Fruit fly (Drosophila melanogaster) whole organism, embryonic: ENCODE measurements around the gene aop.

Experiments used
- BEAF-32 ChIP-seq: fragments of 200-800 bp; sonication (Bioruptor generic); optimal IDR thresholded peaks from 3 replicates; lab custom pipeline; 2017; ENCODE audit warnings: missing biosample characterization, missing genetic modification characterization, mild to moderate bottlenecking, moderate library complexity, missing genetic modification reagents
- CG12071 ChIP-seq: fragments of 200-800 bp; sonication (Bioruptor generic); optimal IDR thresholded peaks from 3 replicates; lab custom pipeline; 2018; ENCODE audit warnings: missing biosample characterization, mild to moderate bottlenecking, missing genetic modification characterization
- CG1233 ChIP-seq: fragments of 200-800 bp; sonication (Bioruptor generic); optimal IDR thresholded peaks from 4 replicates; lab custom pipeline; 2018; ENCODE audit warnings: missing biosample characterization, mild to moderate bottlenecking, missing genetic modification characterization
- CG12391 ChIP-seq: fragments of 200-800 bp; sonication (Bioruptor generic); optimal IDR thresholded peaks from 3 replicates; lab custom pipeline; 2018; ENCODE audit warnings: missing biosample characterization, mild to moderate bottlenecking, missing genetic modification characterization, moderate library complexity
- CG13894 ChIP-seq: fragments of 200-800 bp; sonication (Bioruptor generic); optimal IDR thresholded peaks from 3 replicates; lab custom pipeline; 2018; ENCODE audit warnings: missing biosample characterization, mild to moderate bottlenecking, missing genetic modification characterization, moderate library complexity
- CG14710 ChIP-seq: fragments of 200-800 bp; sonication (Bioruptor generic); optimal IDR thresholded peaks from 3 replicates; lab custom pipeline; 2019; ENCODE audit warnings: missing biosample characterization, mild to moderate bottlenecking, missing genetic modification characterization, moderate library complexity
- CG15696 ChIP-seq: fragments of 200-800 bp; sonication (Bioruptor generic); optimal IDR thresholded peaks from 2 replicates; lab custom pipeline; 2019; ENCODE audit warnings: missing biosample characterization, mild to moderate bottlenecking, missing genetic modification characterization, moderate library complexity
- CG18262 ChIP-seq: fragments of 200-800 bp; optimal IDR thresholded peaks from 3 replicates; lab custom pipeline; 2019; ENCODE audit warnings: missing biosample characterization, mild to moderate bottlenecking, missing genetic modification characterization, moderate library complexity
- CG2116 ChIP-seq: fragments of 200-800 bp; sonication (Bioruptor generic); optimal IDR thresholded peaks from 3 replicates; lab custom pipeline; 2018; ENCODE audit warnings: missing biosample characterization, mild to moderate bottlenecking, missing genetic modification characterization
- CG31365 ChIP-seq: fragments of 200-800 bp; sonication (Bioruptor generic); optimal IDR thresholded peaks from 2 replicates; lab custom pipeline; 2018; ENCODE audit warnings: missing biosample characterization, mild to moderate bottlenecking, missing genetic modification characterization
- CG3163 ChIP-seq: fragments of 200-800 bp; sonication (Bioruptor generic); optimal IDR thresholded peaks from 3 replicates; lab custom pipeline; 2016; ENCODE audit warnings: missing biosample characterization, missing genetic modification characterization
- CG34224 ChIP-seq: fragments of 200-800 bp; sonication (Bioruptor generic); IDR thresholded peaks from 3 replicates; pipeline ENCODE4 v1.3.6; 2022; ENCODE audit warnings: missing biosample characterization, missing genetic modification characterization; ENCODE audit not compliant: partially characterized antibody
- CG3838 ChIP-seq: fragments of 200-800 bp; sonication (Bioruptor generic); optimal IDR thresholded peaks from 3 replicates; lab custom pipeline; 2016; ENCODE audit warnings: missing biosample characterization, missing genetic modification characterization
- CG4617 ChIP-seq: fragments of 200-800 bp; sonication (Bioruptor generic); optimal IDR thresholded peaks from 3 replicates; lab custom pipeline; 2016; ENCODE audit warnings: missing biosample characterization, missing genetic modification characterization, borderline replicate concordance
- CG8359 ChIP-seq: fragments of 200-800 bp; sonication (Bioruptor generic); optimal IDR thresholded peaks from 2 replicates; lab custom pipeline; 2017; ENCODE audit warnings: missing biosample characterization, mild to moderate bottlenecking, missing genetic modification characterization, borderline replicate concordance
- CG8924 ChIP-seq: fragments of 200-800 bp; optimal IDR thresholded peaks from 3 replicates; lab custom pipeline; 2019; ENCODE audit warnings: missing biosample characterization, mild to moderate bottlenecking, missing genetic modification characterization, moderate library complexity
- CG9817 ChIP-seq: fragments of 200-800 bp; sonication (Bioruptor generic); optimal IDR thresholded peaks from 2 replicates; lab custom pipeline; 2018; ENCODE audit warnings: missing biosample characterization, mild to moderate bottlenecking, missing genetic modification characterization, moderate library complexity
- CTCF ChIP-seq: fragments of 200-800 bp; sonication (Bioruptor generic); optimal IDR thresholded peaks from 2 replicates; lab custom pipeline; 2017; ENCODE audit warnings: missing biosample characterization, mild to moderate bottlenecking, missing genetic modification characterization, moderate library complexity
- Gsc ChIP-seq: fragments of 200-800 bp; sonication (Bioruptor generic); IDR thresholded peaks from 2 replicates; pipeline ENCODE4 v1.3.6; 2022; ENCODE audit warnings: missing biosample characterization, missing genetic modification characterization
- H15 ChIP-seq: fragments of 200-800 bp; sonication (Bioruptor generic); IDR thresholded peaks from 3 replicates; pipeline ENCODE4 v1.3.6; 2022; ENCODE audit warnings: missing biosample characterization, missing genetic modification characterization
- HLHmδ ChIP-seq: fragments of 200-800 bp; sonication (Bioruptor generic); optimal IDR thresholded peaks from 2 replicates; lab custom pipeline; 2018; ENCODE audit warnings: missing biosample characterization, mild to moderate bottlenecking, missing genetic modification characterization, moderate library complexity
- Hsf ChIP-seq: fragments of 200-800 bp; sonication (Bioruptor generic); optimal IDR thresholded peaks from 3 replicates; lab custom pipeline; 2016; ENCODE audit warnings: missing biosample characterization, missing genetic modification characterization
- MESR4 ChIP-seq: fragments of 200-800 bp; sonication (Bioruptor generic); optimal IDR thresholded peaks from 2 replicates; lab custom pipeline; 2018; ENCODE audit warnings: missing biosample characterization, mild to moderate bottlenecking, missing genetic modification characterization, moderate library complexity
- NC2β ChIP-seq: fragments of 200-800 bp; sonication (Bioruptor generic); optimal IDR thresholded peaks from 2 replicates; lab custom pipeline; 2016; ENCODE audit warnings: missing biosample characterization, missing genetic modification characterization
- NK7.1 ChIP-seq: fragments of 200-800 bp; sonication (Bioruptor generic); optimal IDR thresholded peaks from 3 replicates; lab custom pipeline; 2016; ENCODE audit warnings: missing biosample characterization, missing genetic modification characterization
- Oaz ChIP-seq: fragments of 200-800 bp; sonication (Bioruptor generic); IDR thresholded peaks from 2 replicates; pipeline ENCODE4 v1.3.6; 2022; ENCODE audit warnings: missing biosample characterization, missing genetic modification characterization
- Pdp1 ChIP-seq, 2 experiments: fragments of 200-800 bp; sonication (Bioruptor generic); optimal IDR thresholded peaks; 3 replicates each; lab custom pipeline; 2016; ENCODE audit warnings: missing biosample characterization in 2 of 2, missing genetic modification characterization in 2 of 2, mild to moderate bottlenecking in 1 of 2, moderate library complexity in 1 of 2
- Poxn ChIP-seq: fragments of 200-800 bp; sonication (Bioruptor generic); IDR thresholded peaks from 2 replicates; pipeline ENCODE4 v1.3.6; 2022; ENCODE audit warnings: missing biosample characterization, missing genetic modification characterization
- Sin3A ChIP-seq: fragments of >200 bp; optimal IDR thresholded peaks from 2 replicates; lab custom pipeline; 2018
- Sry-δ ChIP-seq: fragments of 200-800 bp; sonication (Bioruptor generic); optimal IDR thresholded peaks from 2 replicates; lab custom pipeline; 2016; ENCODE audit warnings: missing biosample characterization, missing genetic modification characterization
- YL-1 ChIP-seq: fragments of 200-800 bp; sonication (Bioruptor generic); optimal IDR thresholded peaks from 3 replicates; lab custom pipeline; 2017; ENCODE audit warnings: missing biosample characterization, mild to moderate bottlenecking, missing genetic modification characterization
- az2 ChIP-seq: fragments of 200-800 bp; sonication (Bioruptor generic); optimal IDR thresholded peaks from 3 replicates; lab custom pipeline; 2016; ENCODE audit warnings: missing biosample characterization, missing genetic modification characterization
- bigmax ChIP-seq: fragments of 200-800 bp; sonication (Bioruptor generic); optimal IDR thresholded peaks from 2 replicates; lab custom pipeline; 2018; ENCODE audit warnings: missing biosample characterization, mild to moderate bottlenecking, missing genetic modification characterization
- danr ChIP-seq: fragments of 200-800 bp; sonication (Bioruptor generic); IDR thresholded peaks from 2 replicates; pipeline ENCODE4 v1.3.6; 2022; ENCODE audit warnings: missing biosample characterization, missing genetic modification characterization
- exex ChIP-seq: fragments of 200-800 bp; sonication (Bioruptor generic); optimal IDR thresholded peaks from 4 replicates; lab custom pipeline; 2018; ENCODE audit warnings: missing biosample characterization, mild to moderate bottlenecking, missing genetic modification characterization, moderate library complexity
- gce ChIP-seq: fragments of 200-800 bp; sonication (Bioruptor generic); IDR thresholded peaks from 3 replicates; pipeline ENCODE4 v1.3.6; 2022; ENCODE audit warnings: missing biosample characterization, missing genetic modification characterization
- hb ChIP-seq: fragments of 200-800 bp; sonication (Bioruptor generic); IDR thresholded peaks from 3 replicates; pipeline ENCODE4 v1.3.6; 2022; ENCODE audit warnings: missing biosample characterization, missing genetic modification characterization; ENCODE audit not compliant: partially characterized antibody
- jigr1 ChIP-seq: fragments of 200-800 bp; sonication (Bioruptor generic); IDR thresholded peaks from 3 replicates; pipeline ENCODE4 v1.3.6; 2022; ENCODE audit warnings: missing biosample characterization, missing genetic modification characterization
- lov ChIP-seq, 2 experiments: fragments of 200-800 bp in 1 of 2; fragments of >200 bp in 1 of 2; sonication (Bioruptor generic) in 1 of 2; IDR thresholded peaks in 1 of 2; optimal IDR thresholded peaks in 1 of 2; 2 replicates in 1 of 2; 3 replicates in 1 of 2; pipeline versions ENCODE4 v1.3.6 to Lab custom; 2017 to 2022; ENCODE audit warnings: missing biosample characterization in 1 of 2, missing genetic modification characterization in 1 of 2
- nerfin-1 ChIP-seq: fragments of 200-800 bp; sonication (Bioruptor generic); optimal IDR thresholded peaks from 3 replicates; lab custom pipeline; 2019; ENCODE audit warnings: missing biosample characterization, mild to moderate bottlenecking, missing genetic modification characterization, moderate library complexity
- nerfin-2 ChIP-seq: fragments of 200-800 bp; sonication (Bioruptor generic); IDR thresholded peaks from 2 replicates; pipeline ENCODE4 v1.3.6; 2022; ENCODE audit warnings: missing biosample characterization, missing genetic modification characterization; ENCODE audit not compliant: partially characterized antibody
- ro ChIP-seq: fragments of 200-800 bp; sonication (Bioruptor generic); IDR thresholded peaks from 2 replicates; pipeline ENCODE4 v1.3.6; 2022; ENCODE audit warnings: missing biosample characterization, missing genetic modification characterization
- row ChIP-seq: fragments of 200-800 bp; sonication (Bioruptor generic); IDR thresholded peaks from 3 replicates; pipeline ENCODE4 v1.3.6; 2022; ENCODE audit warnings: missing biosample characterization, missing genetic modification characterization
- sens ChIP-seq: fragments of 200-800 bp; sonication (Bioruptor generic); peaks from one replicate; lab custom pipeline; 2016; ENCODE audit warnings: missing biosample characterization, missing genetic modification characterization
- sob ChIP-seq: fragments of 200-800 bp; sonication (Bioruptor generic); IDR thresholded peaks from 2 replicates; pipeline ENCODE4 v1.3.6; 2022; ENCODE audit warnings: missing biosample characterization, missing genetic modification characterization
- tap ChIP-seq: fragments of 200-800 bp; optimal IDR thresholded peaks from 3 replicates; lab custom pipeline; 2019; ENCODE audit warnings: missing biosample characterization, mild to moderate bottlenecking, missing genetic modification characterization, moderate library complexity
- ttk ChIP-seq: fragments of 200-800 bp; sonication (Bioruptor generic); IDR thresholded peaks from 2 replicates; pipeline ENCODE4 v2.1.2; 2022; ENCODE audit warnings: missing biosample characterization, missing genetic modification characterization
- unc-4 ChIP-seq: fragments of 200-800 bp; sonication (Bioruptor generic); IDR thresholded peaks from 2 replicates; pipeline ENCODE4 v1.3.6; 2022; ENCODE audit warnings: missing biosample characterization, missing genetic modification characterization; ENCODE audit not compliant: partially characterized antibody
- vvl ChIP-seq: fragments of 200-800 bp; sonication (Bioruptor generic); IDR thresholded peaks from 2 replicates; pipeline ENCODE4 v1.3.6; 2022; ENCODE audit warnings: missing biosample characterization, missing genetic modification characterization

The aop gene

dm6 chr2L:2151544-2152290 lies 26.8 kb downstream of the aop start, which contains the start of gene AIF (continued):
- TF ChIP-seq sob (GFP tag; lab: Robert Waterston, UW) = no peak
- TF ChIP-seq CG14710 (tag; lab: Kevin White, UChicago) = peak; percentile 51
- TF ChIP-seq hb (GFP tag; lab: Robert Waterston, UW) = 0 out of 3 replicates have a peak, but pooled peaks have one; percentile 25
- no peak for TF ChIP-seq HLHmδ (GFP tag; lab: Kevin White, UChicago)
- TF ChIP-seq CG12391 (tag; lab: Kevin White, UChicago) = peak; percentile 37
- TF ChIP-seq CG34224 (GFP tag; lab: Robert Waterston, UW) = no peak
- peak in 1 of 2 experiments; percentile 96 for TF ChIP-seq Pdp1 (GFP tag; optimal IDR thresholded peaks at IDR 0.05; lab: Kevin White, UChicago)
- no peak for TF ChIP-seq tap (tag; lab: Kevin White, UChicago)
- peak; percentile 73 for TF ChIP-seq row (GFP tag; lab: Robert Waterston, UW)
- no peak for TF ChIP-seq Hsf (GFP tag; lab: Kevin White, UChicago)
- TF ChIP-seq NC2β (GFP tag; lab: Kevin White, UChicago) = peak; percentile 17
- peak; percentile 30 for TF ChIP-seq CG2116
- no peak for TF ChIP-seq CG1233 (GFP tag; lab: Kevin White, UChicago)
- no peak for TF ChIP-seq CG8359 (GFP tag; lab: Kevin White, UChicago)
- peak; percentile 63 for TF ChIP-seq MESR4 (GFP tag; lab: Kevin White, UChicago)
- TF ChIP-seq Poxn = no peak
- peak; percentile 40 for TF ChIP-seq CG4617
- peak; percentile 67 for TF ChIP-seq Sin3A (lab: Kevin White, UChicago)
- TF ChIP-seq az2 (GFP tag; lab: Kevin White, UChicago) = no peak
- peak; percentile 94 for TF ChIP-seq bigmax (GFP tag; lab: Kevin White, UChicago)
- no peak for TF ChIP-seq Oaz (GFP tag; lab: Robert Waterston, UW)
- peak; percentile 7 for TF ChIP-seq Sry-δ (GFP tag; lab: Kevin White, UChicago)
- TF ChIP-seq unc-4 (GFP tag; lab: Robert Waterston, UW) = no peak
- no peak for TF ChIP-seq CG15696
- TF ChIP-seq nerfin-2 (GFP tag; lab: Robert Waterston, UW) = 0 out of 2 replicates have a peak, but pooled peaks have one; percentile 9
- TF ChIP-seq gce = no peak
- no peak for TF ChIP-seq CG18262 (tag; lab: Kevin White, UChicago)
- TF ChIP-seq vvl (GFP tag; lab: Robert Waterston, UW) = 0 out of 2 replicates have a peak, but pooled peaks have one; percentile 36
- TF ChIP-seq BEAF-32 (GFP tag; lab: Kevin White, UChicago) = peak; percentile 19
- TF ChIP-seq, all 482 proteins: peak for 36

- no peak for TF ChIP-seq CG13894 (tag; lab: Kevin White, UChicago)
- TF ChIP-seq CG3163 (GFP tag; lab: Kevin White, UChicago) = peak; percentile 75
- TF ChIP-seq danr (GFP tag; lab: Robert Waterston, UW) = peak; percentile 77
- TF ChIP-seq CG9817 (tag; lab: Kevin White, UChicago) = peak; percentile 87
- no peak for TF ChIP-seq CG31365 (tag; lab: Kevin White, UChicago)
- TF ChIP-seq NK7.1 (GFP tag; lab: Kevin White, UChicago) = peak; percentile 80
- TF ChIP-seq CTCF = peak; percentile 22
- TF ChIP-seq CG12071 = no peak
- TF ChIP-seq exex (tag; lab: Kevin White, UChicago) = no peak
- peak; percentile 25 for TF ChIP-seq CG3838 (GFP tag; lab: Kevin White, UChicago)
- peak; percentile 89 for TF ChIP-seq YL-1 (GFP tag; lab: Kevin White, UChicago)
- peak; percentile 67 for TF ChIP-seq Gsc
- TF ChIP-seq nerfin-1 (tag; lab: Kevin White, UChicago) = peak; percentile 77
- TF ChIP-seq ro (GFP tag; lab: Robert Waterston, UW) = peak; percentile 83
- TF ChIP-seq ttk = peak; percentile 92
- TF ChIP-seq H15 = peak; percentile 95
- peak; percentile 78; the same call in 2 of the 3 replicates for TF ChIP-seq jigr1
- TF ChIP-seq sens (GFP tag; lab: Kevin White, UChicago) = no peak
- TF ChIP-seq CG8924 (tag; lab: Kevin White, UChicago) = peak; percentile 90
- no peak for TF ChIP-seq lov (optimal IDR thresholded peaks at IDR 0.05; lab: Kevin White, UChicago)
- peak; percentile 92 for TF ChIP-seq lov (GFP tag; IDR thresholded peaks at IDR 0.05; lab: Robert Waterston, UW)
These were observed 31.3 kb downstream of the aop start, which contains the start of the genes CG11723 and Tbcd for dm6 chr2L:2147208-2147607. TSS of gene CG11723 (minus strand) at chr2L:2147275. TSS of gene Tbcd (plus strand) at chr2L:2147518.
